Fruit fly (Drosophila melanogaster): ENCODE results near the gene ATPsynO.
A peak's percentile ranks its signal among the peaks of the same experiment; 100 is the strongest.

ATPsynO gene

dm6 chr3R:15249037-15249436 lies 16.4 kb upstream of the ATPsynO start, which contains the start of gene Amt:
Gene Amt, minus strand, starts transcription at chr3R:15249137.
- TF ChIP-seq CG8478 (optimal IDR thresholded peaks at IDR 0.05) = no peak
- TF ChIP-seq Dll (optimal IDR thresholded peaks at IDR 0.05) = no peak
- no peak for TF ChIP-seq usp (GFP tag; optimal IDR thresholded peaks at IDR 0.05)
- no peak for TF ChIP-seq pan (optimal IDR thresholded peaks at IDR 0.05)
- TF ChIP-seq psq (optimal IDR thresholded peaks at IDR 0.05) = no peak
- no peak for TF ChIP-seq EcR (GFP tag; optimal IDR thresholded peaks at IDR 0.05)

- TF ChIP-seq pan (optimal IDR thresholded peaks at IDR 0.05) (no peak), Dll (optimal IDR thresholded peaks at IDR 0.05) (no peak), CG8478 (optimal IDR thresholded peaks at IDR 0.05) (no peak), psq (optimal IDR thresholded peaks at IDR 0.05) (no peak), usp (GFP tag; optimal IDR thresholded peaks at IDR 0.05) (no peak), EcR (GFP tag; optimal IDR thresholded peaks at IDR 0.05) (no peak)
Observed at dm6 chr3R:15249735-15250134, 15.7 kb upstream of the ATPsynO start, which contains the start of gene CG42404. Gene CG42404, plus strand, starts transcription at chr3R:15250094.

- TF ChIP-seq usp (GFP tag; optimal IDR thresholded peaks at IDR 0.05) (no peak), Dll (optimal IDR thresholded peaks at IDR 0.05) (no peak), psq (optimal IDR thresholded peaks at IDR 0.05) (no peak), pan (optimal IDR thresholded peaks at IDR 0.05) (no peak), CG8478 (optimal IDR thresholded peaks at IDR 0.05) (no peak), EcR (GFP tag; optimal IDR thresholded peaks at IDR 0.05) (no peak)
Observed at dm6 chr3R:15250454-15250853, 14.9 kb upstream of the ATPsynO start.

- TF ChIP-seq EcR (GFP tag; optimal IDR thresholded peaks at IDR 0.05) = no peak
Observed at dm6 chr3R:15262710-15263672, 2.4 kb upstream of the ATPsynO start, which contains the start of the genes eIF2gamma and Set. Gene eIF2gamma, minus strand, starts transcription at chr3R:15263458. Gene Set, plus strand, starts transcription at chr3R:15263552.

dm6 chr3R:15263946-15264345 lies 1.4 kb upstream of the ATPsynO start:
- TF ChIP-seq EcR (GFP tag; optimal IDR thresholded peaks at IDR 0.05) = no peak
- TF ChIP-seq Dll (optimal IDR thresholded peaks at IDR 0.05) = no peak
- no peak for TF ChIP-seq psq (optimal IDR thresholded peaks at IDR 0.05)
- no peak for TF ChIP-seq pan (optimal IDR thresholded peaks at IDR 0.05)
- TF ChIP-seq usp (GFP tag; optimal IDR thresholded peaks at IDR 0.05) = no peak
- TF ChIP-seq CG8478 (optimal IDR thresholded peaks at IDR 0.05) = no peak

- TF ChIP-seq usp (GFP tag; optimal IDR thresholded peaks at IDR 0.05) (no peak), Dll (optimal IDR thresholded peaks at IDR 0.05) (no peak), pan (optimal IDR thresholded peaks at IDR 0.05) (no peak), EcR (GFP tag; optimal IDR thresholded peaks at IDR 0.05) (no peak), psq (optimal IDR thresholded peaks at IDR 0.05) (no peak), CG8478 (optimal IDR thresholded peaks at IDR 0.05) (no peak)
Observed at dm6 chr3R:15268426-15268825, 3.0 kb downstream of the ATPsynO start, which contains the start of the genes CG14864 and Zip88E. Gene CG14864, minus strand, starts transcription at chr3R:15268538. Gene Zip88E, plus strand, starts transcription at chr3R:15268662.

DNA sequence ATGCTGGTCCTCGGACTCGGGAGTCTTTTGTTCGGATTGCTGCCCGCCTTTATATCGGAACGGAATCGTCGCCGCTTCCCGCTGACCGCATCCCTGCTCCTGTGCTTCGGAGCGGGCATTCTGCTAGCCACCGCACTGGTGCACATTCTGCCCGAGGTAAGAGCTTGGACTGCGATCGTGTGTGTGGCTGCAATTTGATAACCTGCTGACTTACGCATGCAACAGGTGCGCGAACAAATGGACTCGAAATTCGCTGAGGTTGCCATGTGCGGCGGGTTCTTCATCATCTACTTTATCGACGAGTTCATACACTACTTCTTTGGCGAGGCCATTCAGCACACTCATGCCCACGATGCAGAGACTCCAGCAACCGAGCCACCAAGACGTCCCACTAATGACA lies 3.5 kb downstream of the ATPsynO start:
- no peak for TF ChIP-seq psq (optimal IDR thresholded peaks at IDR 0.05)
- TF ChIP-seq pan (optimal IDR thresholded peaks at IDR 0.05) = no peak
- TF ChIP-seq CG8478 (optimal IDR thresholded peaks at IDR 0.05) = no peak
- no peak for TF ChIP-seq Dll (optimal IDR thresholded peaks at IDR 0.05)
- TF ChIP-seq EcR (GFP tag; optimal IDR thresholded peaks at IDR 0.05) = no peak
- no peak for TF ChIP-seq usp (GFP tag; optimal IDR thresholded peaks at IDR 0.05)

DNA sequence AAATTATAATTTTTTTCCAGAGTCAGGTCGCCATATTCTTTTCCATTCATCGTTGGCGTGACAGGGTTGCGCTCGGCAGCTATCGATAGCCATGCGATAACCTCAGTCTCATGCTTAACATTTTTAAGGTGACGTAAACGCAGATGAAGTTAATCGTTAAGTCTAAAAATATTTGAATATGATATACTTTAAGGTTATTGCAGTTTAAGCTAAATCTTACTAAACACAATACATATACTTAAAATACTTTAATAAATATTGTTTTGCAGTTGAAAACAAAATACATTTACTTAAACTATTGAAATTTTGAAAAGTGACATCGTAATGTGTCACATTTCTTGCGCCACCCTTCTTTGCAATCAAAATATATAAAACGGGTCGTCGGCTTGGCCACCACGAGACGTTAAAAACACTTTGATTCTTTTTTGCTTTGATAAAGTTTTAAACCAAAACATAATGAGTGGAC lies 9.8 kb downstream of the ATPsynO start, which contains the start of the genes Cp190 and CG4338:
Cp190 (minus strand) TSS at position 84 of the 466 bp plus-strand sequence.
CG4338 (plus strand) TSS at position 365 of the 466 bp plus-strand sequence.
- no peak for TF ChIP-seq CG8478 (optimal IDR thresholded peaks at IDR 0.05)
- no peak for TF ChIP-seq usp (GFP tag; optimal IDR thresholded peaks at IDR 0.05)
- TF ChIP-seq psq (optimal IDR thresholded peaks at IDR 0.05) = no peak
- no peak for TF ChIP-seq EcR (GFP tag; optimal IDR thresholded peaks at IDR 0.05)
- no peak for TF ChIP-seq Dll (optimal IDR thresholded peaks at IDR 0.05)
- no peak for TF ChIP-seq pan (optimal IDR thresholded peaks at IDR 0.05)

DNA sequence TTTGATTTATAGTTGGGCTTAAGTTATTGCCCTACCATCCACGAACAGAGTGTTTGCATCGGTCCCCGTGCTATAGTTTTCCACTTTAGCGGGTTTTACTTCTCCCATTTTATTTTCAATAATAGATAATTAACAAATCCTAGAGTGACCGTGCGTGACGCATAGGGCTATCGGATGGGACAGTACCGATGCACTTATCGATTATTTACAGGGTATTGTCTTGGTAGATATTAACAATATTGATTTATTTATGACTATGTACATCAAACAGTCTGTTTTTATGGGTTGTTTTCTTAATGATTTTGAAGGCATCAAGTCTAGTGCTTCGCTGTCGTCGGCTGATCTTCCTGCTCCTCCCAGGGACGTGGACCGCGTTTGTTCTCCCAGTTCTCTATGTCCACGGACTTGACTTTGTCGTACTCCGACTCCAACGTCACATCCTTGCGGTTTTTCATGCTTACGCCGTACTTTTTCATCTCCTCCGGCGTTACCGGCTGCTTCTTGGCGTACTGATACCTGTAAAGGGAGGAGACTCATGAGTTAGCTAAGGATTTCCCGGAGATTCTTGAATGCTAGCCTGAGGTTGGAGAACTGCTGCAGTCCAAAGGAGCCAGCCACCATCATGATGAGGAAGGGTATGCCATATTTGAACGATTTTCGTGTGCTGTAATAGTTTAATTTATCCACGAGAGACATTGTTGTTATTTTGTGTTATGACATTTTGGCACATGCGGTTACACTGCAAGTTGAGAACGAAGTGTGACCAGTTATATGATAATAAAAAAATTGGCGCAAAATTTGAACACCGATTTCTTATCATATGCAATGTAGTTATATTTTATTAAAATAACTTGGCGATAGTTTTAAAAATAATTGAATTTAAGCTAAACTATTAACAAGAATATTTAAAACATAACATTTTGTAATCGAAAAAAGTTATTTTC lies 12.8 kb downstream of the ATPsynO start, which contains the start of the genes MRG15 and Tm1:
MRG15 (minus strand) TSS at position 184 of the 944 bp plus-strand sequence.
Tm1 (plus strand) TSS at position 295 of the 944 bp plus-strand sequence.
- TF ChIP-seq psq (optimal IDR thresholded peaks at IDR 0.05) (no peak), pan (optimal IDR thresholded peaks at IDR 0.05) (peak; percentile 77)

dm6 chr3R:15280619-15281334 lies 15.4 kb downstream of the ATPsynO start:
- TF ChIP-seq Dll (optimal IDR thresholded peaks at IDR 0.05) (no peak), EcR (GFP tag; optimal IDR thresholded peaks at IDR 0.05) (no peak), CG8478 (optimal IDR thresholded peaks at IDR 0.05) (no peak), usp (GFP tag; optimal IDR thresholded peaks at IDR 0.05) (no peak), pan (optimal IDR thresholded peaks at IDR 0.05) (no peak), psq (optimal IDR thresholded peaks at IDR 0.05) (no peak)
